Fruit fly (Drosophila melanogaster) whole organism, prepupa: ENCODE measurements around the gene jim.

ENCODE experiments used
- Blimp-1 ChIP-seq: fragments of 200-800 bp; sonication (Bioruptor generic); optimal IDR thresholded peaks from 3 replicates; lab custom pipeline; 2017; ENCODE audit warnings: missing biosample characterization, missing genetic modification characterization, mild to moderate bottlenecking, moderate library complexity, missing genetic modification reagents
- CG11762 ChIP-seq: fragments of 200-800 bp; sonication (Bioruptor generic); optimal IDR thresholded peaks from 3 replicates; lab custom pipeline; 2016; ENCODE audit warnings: missing biosample characterization, missing genetic modification characterization; ENCODE audit not compliant: insufficient read depth
- CG8319 ChIP-seq: fragments of 200-800 bp; sonication (Bioruptor generic); optimal IDR thresholded peaks from 3 replicates; lab custom pipeline; 2016; ENCODE audit warnings: missing biosample characterization, missing genetic modification characterization
- CG8632 ChIP-seq: fragments of 200-800 bp; sonication (Bioruptor generic); optimal IDR thresholded peaks from 3 replicates; lab custom pipeline; 2016; ENCODE audit warnings: missing biosample characterization, missing genetic modification characterization
- Hr39 ChIP-seq: fragments of 200-800 bp; sonication (Bioruptor generic); optimal IDR thresholded peaks from 2 replicates; lab custom pipeline; 2016; ENCODE audit warnings: missing biosample characterization, missing genetic modification characterization
- Hr4 ChIP-seq: fragments of 200-800 bp; sonication (Bioruptor generic); optimal IDR thresholded peaks from 3 replicates; lab custom pipeline; 2016; ENCODE audit warnings: missing biosample characterization, missing genetic modification characterization
- cyc ChIP-seq: fragments of 200-800 bp; sonication (Bioruptor generic); optimal IDR thresholded peaks from 3 replicates; lab custom pipeline; 2016; ENCODE audit warnings: missing biosample characterization, missing genetic modification characterization
- dsx ChIP-seq: fragments of 200-800 bp; optimal IDR thresholded peaks from 3 replicates; lab custom pipeline; 2019; ENCODE audit warnings: missing biosample characterization, mild to moderate bottlenecking, missing genetic modification characterization, moderate library complexity; ENCODE audit not compliant: poor library complexity, severe bottlenecking
- esn ChIP-seq: fragments of 200-800 bp; sonication (Bioruptor generic); optimal IDR thresholded peaks from 2 replicates; lab custom pipeline; 2016; ENCODE audit warnings: missing biosample characterization, mild to moderate bottlenecking, missing genetic modification characterization, moderate library complexity
- salr ChIP-seq, 2 experiments: fragments of 200-800 bp; sonication (Bioruptor generic); optimal IDR thresholded peaks; 3 replicates each; lab custom pipeline; 2016 to 2018; ENCODE audit warnings: missing biosample characterization in 2 of 2, missing genetic modification characterization in 2 of 2, mild to moderate bottlenecking in 1 of 2
- vri ChIP-seq: fragments of 200-800 bp; sonication (Bioruptor generic); optimal IDR thresholded peaks from 3 replicates; lab custom pipeline; 2016; ENCODE audit warnings: missing biosample characterization, mild to moderate bottlenecking, missing genetic modification characterization

DNA sequence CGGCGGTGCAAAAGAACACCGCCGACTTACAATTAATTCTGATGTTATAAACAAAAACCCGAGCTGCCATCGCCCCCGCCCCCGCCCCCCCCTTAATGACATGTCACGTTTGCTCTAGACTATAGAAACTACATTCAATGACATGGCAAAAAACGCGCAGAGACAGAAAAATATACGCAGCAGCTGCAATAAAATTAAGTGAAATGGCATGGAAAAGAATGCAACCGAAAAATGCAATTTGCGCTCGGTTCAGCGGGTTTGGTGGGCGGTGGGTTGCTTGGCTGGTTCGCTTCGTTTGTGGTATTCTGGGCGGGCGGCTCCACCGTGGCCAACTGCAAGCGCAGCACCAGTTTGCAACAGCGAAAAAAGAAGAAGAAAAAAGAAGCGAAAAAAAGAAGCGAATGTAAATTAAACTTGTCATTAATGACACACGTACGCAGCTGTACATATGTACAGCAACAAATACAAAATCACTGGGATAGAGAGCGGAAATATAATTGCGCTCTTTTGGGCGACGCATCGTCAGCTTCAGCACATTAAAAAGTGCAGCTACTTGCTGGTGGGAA is 4.8 kb downstream of the jim start:
- TF ChIP-seq vri (GFP tag; lab: Kevin White, UChicago) (no peak), Blimp-1 (GFP tag; lab: Kevin White, UChicago) (no peak), CG11762 (GFP tag; lab: Kevin White, UChicago) (no peak), CG8319 (GFP tag; lab: Kevin White, UChicago) (no peak), esn (GFP tag; lab: Kevin White, UChicago) (no peak), CG8632 (GFP tag; lab: Kevin White, UChicago) (no peak), dsx (no peak), cyc (GFP tag; lab: Kevin White, UChicago) (no peak), salr (GFP tag; optimal IDR thresholded peaks at IDR 0.05; lab: Kevin White, UChicago) (no peak), Hr4 (no peak), Hr39 (GFP tag; lab: Kevin White, UChicago) (no peak)
